Fruit fly (Drosophila melanogaster) whole organism, embryonic: ENCODE data around the gene CG34313.

ENCODE experiments used
- CG10147 ChIP-seq: fragments of 200-800 bp; sonication (Bioruptor generic); optimal IDR thresholded peaks from 2 replicates; lab custom pipeline; 2019; ENCODE audit warnings: missing biosample characterization, mild to moderate bottlenecking, missing genetic modification characterization, moderate library complexity
- CG10366 ChIP-seq: fragments of 200-800 bp; sonication (Bioruptor generic); IDR thresholded peaks from 2 replicates; pipeline ENCODE4 v1.3.6; 2022; ENCODE audit warnings: missing biosample characterization, missing genetic modification characterization
- CG10462 ChIP-seq: fragments of 200-800 bp; sonication (Bioruptor generic); optimal IDR thresholded peaks from 2 replicates; lab custom pipeline; 2016; ENCODE audit warnings: missing biosample characterization, missing genetic modification characterization
- CG11093 ChIP-seq: fragments of 200-800 bp; sonication (Bioruptor generic); IDR thresholded peaks from 3 replicates; pipeline ENCODE4 v1.3.6; 2022; ENCODE audit warnings: missing biosample characterization, missing genetic modification characterization
- CG17612 ChIP-seq: fragments of 200-800 bp; sonication (Bioruptor generic); IDR thresholded peaks from 2 replicates; pipeline ENCODE4 v1.3.6; 2022; ENCODE audit warnings: missing biosample characterization, missing genetic modification characterization
- CG2199 ChIP-seq: fragments of 200-800 bp; sonication (Bioruptor generic); IDR thresholded peaks from 3 replicates; pipeline ENCODE4 v1.3.6; 2022; ENCODE audit warnings: missing biosample characterization, missing genetic modification characterization
- CG30020 ChIP-seq: fragments of 200-800 bp; optimal IDR thresholded peaks from 2 replicates; lab custom pipeline; 2019; ENCODE audit warnings: missing biosample characterization, mild to moderate bottlenecking, missing genetic modification characterization, moderate library complexity
- CG3838 ChIP-seq: fragments of 200-800 bp; sonication (Bioruptor generic); optimal IDR thresholded peaks from 3 replicates; lab custom pipeline; 2016; ENCODE audit warnings: missing biosample characterization, missing genetic modification characterization
- CG5180 ChIP-seq: fragments of 200-800 bp; sonication (Bioruptor generic); optimal IDR thresholded peaks from 3 replicates; lab custom pipeline; 2017; ENCODE audit warnings: missing biosample characterization, missing genetic modification characterization, mild to moderate bottlenecking, moderate library complexity, missing genetic modification reagents
- CG8290 ChIP-seq, 3 experiments: fragments of 200-800 bp; sonication (Bioruptor generic); optimal IDR thresholded peaks; 2 replicates each; lab custom pipeline; 2016 to 2019; ENCODE audit warnings: missing biosample characterization in 3 of 3, missing genetic modification characterization in 3 of 3, mild to moderate bottlenecking in 2 of 3, moderate library complexity in 1 of 3
- CTCF ChIP-seq: fragments of 200-800 bp; sonication (Bioruptor generic); optimal IDR thresholded peaks from 2 replicates; lab custom pipeline; 2017; ENCODE audit warnings: missing biosample characterization, mild to moderate bottlenecking, missing genetic modification characterization, moderate library complexity
- Dek ChIP-seq: fragments of 200-800 bp; sonication (Bioruptor generic); optimal IDR thresholded peaks from 3 replicates; lab custom pipeline; 2019; ENCODE audit warnings: missing biosample characterization, mild to moderate bottlenecking, missing genetic modification characterization, moderate library complexity
- Dip2 ChIP-seq: fragments of 200-800 bp; sonication (Bioruptor generic); IDR thresholded peaks from 2 replicates; pipeline ENCODE4 v1.3.6; 2022; ENCODE audit warnings: missing biosample characterization, missing genetic modification characterization
- Dll ChIP-seq: fragments of 200-800 bp; sonication (Bioruptor generic); IDR thresholded peaks from 4 replicates; pipeline ENCODE4 v1.3.6; 2022; ENCODE audit warnings: missing biosample characterization, missing genetic modification characterization; ENCODE audit not compliant: partially characterized antibody
- E2f2 ChIP-seq: fragments of 200-800 bp; sonication (Bioruptor generic); IDR thresholded peaks from 2 replicates; pipeline ENCODE4 v1.3.6; 2022; ENCODE audit warnings: missing biosample characterization, missing genetic modification characterization
- HLH3B ChIP-seq: fragments of 200-800 bp; sonication (Bioruptor generic); IDR thresholded peaks from 2 replicates; pipeline ENCODE4 v1.3.6; 2022; ENCODE audit warnings: missing biosample characterization, missing genetic modification characterization
- Hand ChIP-seq: fragments of 200-800 bp; sonication (Bioruptor generic); optimal IDR thresholded peaks from 2 replicates; lab custom pipeline; 2017; ENCODE audit warnings: mild to moderate bottlenecking, missing biosample characterization, missing genetic modification reagents, missing genetic modification characterization
- Myb ChIP-seq: fragments of 200-800 bp; sonication (Bioruptor generic); optimal IDR thresholded peaks from 2 replicates; lab custom pipeline; 2016; ENCODE audit warnings: missing biosample characterization, missing genetic modification characterization
- NK7.1 ChIP-seq: fragments of 200-800 bp; sonication (Bioruptor generic); optimal IDR thresholded peaks from 3 replicates; lab custom pipeline; 2016; ENCODE audit warnings: missing biosample characterization, missing genetic modification characterization
- Nf-YA ChIP-seq: fragments of 200-800 bp; sonication (Bioruptor generic); IDR thresholded peaks from 2 replicates; pipeline ENCODE4 v1.3.6; 2022; ENCODE audit warnings: missing biosample characterization, missing genetic modification characterization
- Sry-β ChIP-seq: fragments of 200-800 bp; sonication (Bioruptor generic); optimal IDR thresholded peaks from 2 replicates; lab custom pipeline; 2018; ENCODE audit warnings: missing biosample characterization, mild to moderate bottlenecking, missing genetic modification characterization, moderate library complexity
- Trl ChIP-seq, 3 experiments: fragments of >200 bp in 2 of 3; fragments of 200-800 bp in 1 of 3; sonication (Bioruptor generic) in 1 of 3; optimal IDR thresholded peaks; 2 replicates in 1 of 3; 3 replicates in 2 of 3; lab custom pipeline; 2016 to 2017; ENCODE audit warnings: missing biosample characterization in 1 of 3, missing genetic modification characterization in 1 of 3
- cad ChIP-seq: fragments of >200 bp; optimal IDR thresholded peaks from 2 replicates; lab custom pipeline; 2017; ENCODE audit warnings: missing biosample characterization, missing genetic modification characterization
- exex ChIP-seq: fragments of 200-800 bp; sonication (Bioruptor generic); optimal IDR thresholded peaks from 4 replicates; lab custom pipeline; 2018; ENCODE audit warnings: missing biosample characterization, mild to moderate bottlenecking, missing genetic modification characterization, moderate library complexity
- gem ChIP-seq: fragments of 200-800 bp; sonication (Bioruptor generic); optimal IDR thresholded peaks from 2 replicates; lab custom pipeline; 2019; ENCODE audit warnings: missing biosample characterization, mild to moderate bottlenecking, missing genetic modification characterization, moderate library complexity
- ind ChIP-seq: fragments of 200-800 bp; sonication (Bioruptor generic); optimal IDR thresholded peaks from 3 replicates; lab custom pipeline; 2016; ENCODE audit warnings: missing biosample characterization, missing genetic modification characterization
- mld ChIP-seq: fragments of 200-800 bp; sonication (Bioruptor generic); IDR thresholded peaks from 3 replicates; pipeline ENCODE4 v1.3.6; 2022; ENCODE audit warnings: missing biosample characterization, missing genetic modification characterization; ENCODE audit not compliant: partially characterized antibody
- oc ChIP-seq: fragments of 200-800 bp; sonication (Bioruptor generic); optimal IDR thresholded peaks from 2 replicates; lab custom pipeline; 2018; ENCODE audit warnings: missing biosample characterization, mild to moderate bottlenecking, missing genetic modification characterization, moderate library complexity
- odd ChIP-seq: fragments of 200-800 bp; sonication (Bioruptor generic); optimal IDR thresholded peaks from 2 replicates; lab custom pipeline; 2017; ENCODE audit warnings: missing biosample characterization, mild to moderate bottlenecking, missing genetic modification characterization
- onecut ChIP-seq: fragments of 200-800 bp; sonication (Bioruptor generic); IDR thresholded peaks from 2 replicates; pipeline ENCODE4 v1.3.6; 2022; ENCODE audit warnings: missing biosample characterization, missing genetic modification characterization
- pita ChIP-seq: fragments of 200-800 bp; sonication (Bioruptor generic); optimal IDR thresholded peaks from 2 replicates; lab custom pipeline; 2017; ENCODE audit warnings: missing biosample characterization, mild to moderate bottlenecking, missing genetic modification characterization
- pum ChIP-seq: fragments of 200-800 bp; sonication (Bioruptor generic); optimal IDR thresholded peaks from 2 replicates; lab custom pipeline; 2016; ENCODE audit warnings: missing biosample characterization, missing genetic modification characterization
- ranshi ChIP-seq: fragments of 200-800 bp; sonication (Bioruptor generic); IDR thresholded peaks from 2 replicates; pipeline ENCODE4 v1.3.6; 2022; ENCODE audit warnings: missing biosample characterization, missing genetic modification characterization
- row ChIP-seq: fragments of 200-800 bp; sonication (Bioruptor generic); IDR thresholded peaks from 3 replicates; pipeline ENCODE4 v1.3.6; 2022; ENCODE audit warnings: missing biosample characterization, missing genetic modification characterization
- schlank ChIP-seq: fragments of 200-800 bp; sonication (Bioruptor generic); optimal IDR thresholded peaks from 2 replicates; lab custom pipeline; 2018; ENCODE audit warnings: missing biosample characterization, mild to moderate bottlenecking, missing genetic modification characterization
- sens-2 ChIP-seq: fragments of 200-800 bp; sonication (Bioruptor generic); IDR thresholded peaks from 2 replicates; pipeline ENCODE4 v1.3.6; 2022; ENCODE audit warnings: missing biosample characterization, missing genetic modification characterization
- stc ChIP-seq: fragments of 200-800 bp; sonication (Bioruptor generic); IDR thresholded peaks from 2 replicates; pipeline ENCODE4 v1.3.6; 2022; ENCODE audit warnings: missing biosample characterization, missing genetic modification characterization
- stwl ChIP-seq: fragments of 200-800 bp; sonication (Bioruptor generic); optimal IDR thresholded peaks from 3 replicates; lab custom pipeline; 2018; ENCODE audit warnings: missing biosample characterization, mild to moderate bottlenecking, missing genetic modification characterization, moderate library complexity
- tx ChIP-seq: fragments of 200-800 bp; sonication (Bioruptor generic); optimal IDR thresholded peaks from 2 replicates; lab custom pipeline; 2016; ENCODE audit warnings: missing biosample characterization, missing genetic modification characterization
- wor ChIP-seq: fragments of 200-800 bp; sonication (Bioruptor generic); IDR thresholded peaks from 2 replicates; pipeline ENCODE4 v1.3.6; 2022; ENCODE audit warnings: missing biosample characterization, missing genetic modification characterization

Gene CG34313

DNA sequence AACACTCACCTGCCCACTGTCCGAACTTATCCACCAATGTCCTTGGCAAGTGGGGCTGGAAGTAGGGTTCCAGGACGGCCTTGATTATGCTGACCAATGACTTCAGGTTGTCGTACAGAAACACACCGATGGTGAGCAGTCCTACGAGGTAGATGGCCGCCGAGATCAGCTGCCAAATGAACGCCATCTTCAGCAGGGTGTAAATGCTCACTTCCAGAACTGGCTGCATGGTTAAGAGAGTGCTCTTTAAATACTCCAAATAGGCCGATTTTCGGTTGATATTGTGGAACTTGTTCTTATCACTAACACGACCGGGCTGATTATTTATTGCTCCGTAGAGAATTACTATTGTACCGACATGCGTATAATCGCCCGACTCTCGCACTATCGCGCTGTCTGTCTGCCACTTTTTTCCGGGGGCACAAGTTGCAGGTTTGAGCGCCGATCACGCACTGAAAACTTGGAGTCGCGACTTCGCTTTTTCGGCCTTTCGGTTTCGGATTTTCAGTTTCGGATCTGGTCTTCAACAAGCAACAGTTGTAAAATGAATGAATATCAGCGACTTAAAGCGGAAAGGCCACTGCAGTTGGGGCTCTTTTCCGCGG is 32.5 kb upstream of the CG34313 start (continued):
- TF ChIP-seq NK7.1 (GFP tag; lab: Kevin White, UChicago): no peak
- no peak for TF ChIP-seq oc (tag; lab: Kevin White, UChicago)
- TF ChIP-seq stc (GFP tag; lab: Robert Waterston, UW): no peak
- TF ChIP-seq Dip2 (GFP tag; lab: Robert Waterston, UW): no peak
- TF ChIP-seq Hand (GFP tag; lab: Kevin White, UChicago): no peak
- TF ChIP-seq CG11093 (GFP tag; lab: Robert Waterston, UW): no peak

DNA sequence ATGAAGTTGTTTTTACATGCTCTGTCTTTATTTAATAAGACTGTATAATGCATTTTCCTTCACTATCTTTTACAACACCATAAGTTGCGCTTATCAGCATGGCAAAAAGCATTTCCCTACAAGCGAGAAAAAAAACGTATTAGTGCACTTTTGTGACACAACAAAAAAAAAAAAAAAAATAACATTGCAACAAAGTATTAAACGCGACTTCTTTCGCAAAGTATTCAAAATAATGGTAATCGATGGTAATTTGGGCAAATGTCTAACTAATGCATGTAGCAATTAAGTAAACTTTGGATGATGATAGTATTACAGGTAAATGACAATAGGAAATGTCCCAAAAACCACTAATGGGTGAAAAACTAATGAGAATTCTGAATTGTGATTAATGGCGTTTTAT is 31.4 kb upstream of the CG34313 start:
- TF ChIP-seq wor: no peak
- no peak for TF ChIP-seq Trl (optimal IDR thresholded peaks at IDR 0.05; lab: Kevin White, UChicago)
- TF ChIP-seq Trl (GFP tag; optimal IDR thresholded peaks at IDR 0.05; lab: Kevin White, UChicago): no peak
- no peak for TF ChIP-seq pum (GFP tag; lab: Kevin White, UChicago)
- no peak for TF ChIP-seq ranshi (GFP tag; lab: Robert Waterston, UW)
- no peak for TF ChIP-seq tx (GFP tag; lab: Kevin White, UChicago)
- TF ChIP-seq CG30020 (tag; lab: Kevin White, UChicago): no peak
- no peak for TF ChIP-seq CG8290 (GFP tag; optimal IDR thresholded peaks at IDR 0.05; lab: Kevin White, UChicago)
- no peak for TF ChIP-seq CG8290 (tag; optimal IDR thresholded peaks at IDR 0.05; lab: Kevin White, UChicago)
- no peak for TF ChIP-seq CG5180 (GFP tag; lab: Kevin White, UChicago)
- TF ChIP-seq sens-2: no peak
- TF ChIP-seq odd (GFP tag; lab: Kevin White, UChicago): no peak
- TF ChIP-seq CG10366 (GFP tag; lab: Robert Waterston, UW): no peak
- TF ChIP-seq mld: no peak

DNA sequence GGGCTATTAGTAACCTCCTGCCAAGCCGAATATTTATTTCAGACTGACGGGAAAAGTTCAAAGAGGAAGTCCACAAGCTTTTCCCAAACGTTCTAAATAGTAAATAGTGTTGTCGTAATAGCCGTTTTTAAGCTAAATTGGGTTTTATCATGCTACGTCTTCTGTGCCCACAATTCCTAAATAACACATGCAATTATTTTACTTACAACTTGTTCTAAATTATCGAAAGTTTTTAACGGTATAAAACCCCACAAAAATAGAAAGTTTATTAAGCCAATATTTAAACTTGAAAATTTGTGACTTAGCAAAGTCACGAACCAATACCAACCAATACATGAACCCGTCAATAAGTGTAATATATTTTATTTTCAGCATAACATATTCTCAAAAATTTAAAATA is 30.6 kb upstream of the CG34313 start, which contains the start of gene CG13284:
Gene CG13284, minus strand, starts transcription at position 47 of the 400 bp plus-strand sequence.
- no peak for TF ChIP-seq Dek (tag; lab: Kevin White, UChicago)
- peak; percentile 13 for TF ChIP-seq Myb (GFP tag; lab: Kevin White, UChicago)
- peak; percentile 1 for TF ChIP-seq exex
- peak; percentile 87 for TF ChIP-seq onecut (GFP tag; lab: Robert Waterston, UW)
- TF ChIP-seq pita (GFP tag; lab: Kevin White, UChicago): peak; percentile 28
- no peak for TF ChIP-seq CG10462
- TF ChIP-seq schlank: no peak
- peak; percentile 82 for TF ChIP-seq Sry-β (GFP tag; lab: Kevin White, UChicago)
- TF ChIP-seq Dip2 (GFP tag; lab: Robert Waterston, UW): no peak
- peak; percentile 15; the same call in 1 of the 2 replicates for TF ChIP-seq E2f2 (GFP tag; lab: Robert Waterston, UW)
- no peak for TF ChIP-seq CG10147
- no peak for TF ChIP-seq cad
- peak; percentile 46 for TF ChIP-seq CTCF
- peak; percentile 1 for TF ChIP-seq gem (tag; lab: Kevin White, UChicago)
- TF ChIP-seq ind: no peak
- no peak for TF ChIP-seq Dll
- TF ChIP-seq HLH3B (GFP tag; lab: Robert Waterston, UW): 0 out of 2 replicates have a peak, but pooled peaks have one; percentile 8
- no peak for TF ChIP-seq CG3838 (GFP tag; lab: Kevin White, UChicago)
- TF ChIP-seq Nf-YA (GFP tag; lab: Robert Waterston, UW): no peak
- peak; percentile 57; the same call in 2 of the 3 replicates for TF ChIP-seq row (GFP tag; lab: Robert Waterston, UW)
- TF ChIP-seq CG17612 (GFP tag; lab: Robert Waterston, UW): no peak
- peak; percentile 22 for TF ChIP-seq stwl (tag; lab: Kevin White, UChicago)
- TF ChIP-seq CG2199 (GFP tag; lab: Robert Waterston, UW): 0 out of 3 replicates have a peak, but pooled peaks have one; percentile 53
